Fruit fly (Drosophila melanogaster) whole organism, embryonic: Measurements from ENCODE around the gene Wdr92.

Experiments
- Ada2b ChIP-seq: fragments of 200-800 bp; sonication (Bioruptor generic); IDR thresholded peaks from 2 replicates; pipeline ENCODE4 v1.3.6; 2022; ENCODE audit warnings: missing biosample characterization, missing genetic modification characterization
- Aef1 ChIP-seq: fragments of 200-800 bp; sonication (Bioruptor generic); IDR thresholded peaks from 3 replicates; pipeline ENCODE4 v1.3.6; 2022; ENCODE audit warnings: missing biosample characterization, missing genetic modification characterization
- Bdp1 ChIP-seq: fragments of 200-800 bp; sonication (Bioruptor generic); optimal IDR thresholded peaks from 3 replicates; lab custom pipeline; 2016; ENCODE audit warnings: missing biosample characterization, missing genetic modification characterization
- BtbVII ChIP-seq: fragments of 200-800 bp; sonication (Bioruptor generic); optimal IDR thresholded peaks from 3 replicates; lab custom pipeline; 2017; ENCODE audit warnings: missing biosample characterization, mild to moderate bottlenecking, missing genetic modification characterization
- CG10565 ChIP-seq: fragments of 200-800 bp; sonication (Bioruptor generic); optimal IDR thresholded peaks from 3 replicates; lab custom pipeline; 2016; ENCODE audit warnings: missing biosample characterization, mild to moderate bottlenecking, missing genetic modification characterization
- CG12155 ChIP-seq: fragments of 200-800 bp; sonication (Bioruptor generic); optimal IDR thresholded peaks from 3 replicates; lab custom pipeline; 2016; ENCODE audit warnings: missing biosample characterization, missing genetic modification characterization
- CG14667 ChIP-seq: fragments of 200-800 bp; sonication (Bioruptor generic); IDR thresholded peaks from 2 replicates; pipeline ENCODE4 v1.3.6; 2022; ENCODE audit warnings: missing biosample characterization, missing genetic modification characterization
- CG14965 ChIP-seq: fragments of 200-800 bp; sonication (Bioruptor generic); optimal IDR thresholded peaks from 2 replicates; lab custom pipeline; 2016; ENCODE audit warnings: missing biosample characterization, missing genetic modification characterization, borderline replicate concordance
- CG17328 ChIP-seq: fragments of 200-800 bp; sonication (Bioruptor generic); IDR thresholded peaks from 2 replicates; pipeline ENCODE4 v1.3.6; 2022; ENCODE audit warnings: missing biosample characterization, missing genetic modification characterization
- CG18011 ChIP-seq: fragments of 200-800 bp; sonication (Bioruptor generic); optimal IDR thresholded peaks from 2 replicates; lab custom pipeline; 2017; ENCODE audit warnings: missing biosample characterization, missing genetic modification characterization, mild to moderate bottlenecking, moderate library complexity, missing genotype
- CG18262 ChIP-seq: fragments of 200-800 bp; optimal IDR thresholded peaks from 3 replicates; lab custom pipeline; 2019; ENCODE audit warnings: missing biosample characterization, mild to moderate bottlenecking, missing genetic modification characterization, moderate library complexity
- CG30403 ChIP-seq: fragments of 200-800 bp; sonication (Bioruptor generic); optimal IDR thresholded peaks from 3 replicates; lab custom pipeline; 2016; ENCODE audit warnings: missing biosample characterization, missing genetic modification characterization
- CG31441 ChIP-seq: fragments of 200-800 bp; sonication (Bioruptor generic); IDR thresholded peaks from 2 replicates; pipeline ENCODE4 v1.3.6; 2022; ENCODE audit warnings: missing biosample characterization, missing genetic modification characterization
- CG33557 ChIP-seq: fragments of 200-800 bp; sonication (Bioruptor generic); optimal IDR thresholded peaks from 2 replicates; lab custom pipeline; 2019; ENCODE audit warnings: missing biosample characterization, mild to moderate bottlenecking, missing genetic modification characterization, moderate library complexity
- CG3726 ChIP-seq: fragments of 200-800 bp; sonication (Bioruptor generic); IDR thresholded peaks from 3 replicates; pipeline ENCODE4, ENCODE4 v1.3.6; 2022; ENCODE audit warnings: missing biosample characterization, missing genetic modification characterization
- CG3847 ChIP-seq: fragments of 200-800 bp; sonication (Bioruptor generic); IDR thresholded peaks from 2 replicates; pipeline ENCODE4 v1.3.6; 2022; ENCODE audit warnings: missing biosample characterization, missing genetic modification characterization
- CG5245 ChIP-seq: fragments of 200-800 bp; sonication (Bioruptor generic); optimal IDR thresholded peaks from 3 replicates; lab custom pipeline; 2016; ENCODE audit warnings: missing biosample characterization, missing genetic modification characterization
- CG6272 ChIP-seq: fragments of 200-800 bp; sonication (Bioruptor generic); IDR thresholded peaks from 2 replicates; pipeline ENCODE4 v1.3.6; 2022; ENCODE audit warnings: missing biosample characterization, missing genetic modification characterization
- CG6654 ChIP-seq: fragments of 200-800 bp; sonication (Bioruptor generic); optimal IDR thresholded peaks from 2 replicates; lab custom pipeline; 2017; ENCODE audit warnings: missing biosample characterization, mild to moderate bottlenecking, missing genetic modification characterization
- CG7357 ChIP-seq: fragments of 200-800 bp; sonication (Bioruptor generic); IDR thresholded peaks from 3 replicates; pipeline ENCODE4 v1.3.6; 2022; ENCODE audit warnings: missing biosample characterization, missing genetic modification characterization
- CG9727 ChIP-seq: fragments of 200-800 bp; sonication (Bioruptor generic); optimal IDR thresholded peaks from 3 replicates; lab custom pipeline; 2017; ENCODE audit warnings: missing biosample characterization, mild to moderate bottlenecking, missing genetic modification characterization
- D ChIP-seq, 2 experiments: fragments of 200-800 bp in 1 of 2; fragments of >200 bp in 1 of 2; sonication (Bioruptor generic) in 1 of 2; optimal IDR thresholded peaks; 2 replicates in 1 of 2; 3 replicates in 1 of 2; lab custom pipeline; 2017; ENCODE audit warnings: mild to moderate bottlenecking in 1 of 2, missing biosample characterization in 1 of 2, missing genetic modification characterization in 1 of 2, missing genetic modification reagents in 1 of 2
- D19A ChIP-seq: fragments of 200-800 bp; optimal IDR thresholded peaks from 3 replicates; lab custom pipeline; 2019; ENCODE audit warnings: missing biosample characterization, mild to moderate bottlenecking, missing genetic modification characterization, moderate library complexity
- D19B ChIP-seq: fragments of 200-800 bp; sonication (Bioruptor generic); optimal IDR thresholded peaks from 2 replicates; lab custom pipeline; 2017; ENCODE audit warnings: missing biosample characterization, mild to moderate bottlenecking, missing genetic modification characterization
- Dad ChIP-seq: fragments of 200-800 bp; sonication (Bioruptor generic); optimal IDR thresholded peaks from 3 replicates; lab custom pipeline; 2016; ENCODE audit warnings: missing biosample characterization, missing genetic modification characterization
- Dbx ChIP-seq: fragments of 200-800 bp; sonication (Bioruptor generic); IDR thresholded peaks from 3 replicates; pipeline ENCODE4 v1.3.6; 2022; ENCODE audit warnings: missing biosample characterization, missing genetic modification characterization
- E2f2 ChIP-seq: fragments of 200-800 bp; sonication (Bioruptor generic); IDR thresholded peaks from 2 replicates; pipeline ENCODE4 v1.3.6; 2022; ENCODE audit warnings: missing biosample characterization, missing genetic modification characterization
- HLHmδ ChIP-seq: fragments of 200-800 bp; sonication (Bioruptor generic); optimal IDR thresholded peaks from 2 replicates; lab custom pipeline; 2018; ENCODE audit warnings: missing biosample characterization, mild to moderate bottlenecking, missing genetic modification characterization, moderate library complexity
- Hand ChIP-seq: fragments of 200-800 bp; sonication (Bioruptor generic); optimal IDR thresholded peaks from 2 replicates; lab custom pipeline; 2017; ENCODE audit warnings: mild to moderate bottlenecking, missing biosample characterization, missing genetic modification reagents, missing genetic modification characterization
- Hey ChIP-seq: fragments of 200-800 bp; sonication (Bioruptor generic); optimal IDR thresholded peaks from 3 replicates; lab custom pipeline; 2018; ENCODE audit warnings: missing biosample characterization, mild to moderate bottlenecking, missing genetic modification characterization
- Jarid2 ChIP-seq: fragments of 200-800 bp; sonication (Bioruptor generic); optimal IDR thresholded peaks from 3 replicates; lab custom pipeline; 2017; ENCODE audit warnings: mild to moderate bottlenecking, missing biosample characterization, missing genetic modification reagents, missing genetic modification characterization
- Rx ChIP-seq: fragments of 200-800 bp; sonication (Bioruptor generic); IDR thresholded peaks from 2 replicates; pipeline ENCODE4 v1.3.6; 2022; ENCODE audit warnings: missing biosample characterization, missing genetic modification characterization
- Stat92E ChIP-seq, 3 experiments: fragments of >200 bp in 2 of 3; fragments of 200-800 bp in 1 of 3; sonication (Bioruptor generic) in 1 of 3; optimal IDR thresholded peaks; 2 replicates each; lab custom pipeline; 2017 to 2019; ENCODE audit warnings: missing biosample characterization in 3 of 3, missing genetic modification characterization in 3 of 3, mild to moderate bottlenecking in 1 of 3, moderate library complexity in 1 of 3
- Usf ChIP-seq: fragments of 200-800 bp; sonication (Bioruptor generic); optimal IDR thresholded peaks from 2 replicates; lab custom pipeline; 2017; ENCODE audit warnings: missing genotype, missing biosample characterization, missing genetic modification characterization
- abd-A ChIP-seq: fragments of 200-800 bp; sonication (Bioruptor generic); optimal IDR thresholded peaks from 3 replicates; lab custom pipeline; 2019; ENCODE audit warnings: missing biosample characterization, mild to moderate bottlenecking, missing genetic modification characterization, moderate library complexity
- bab2 ChIP-seq: fragments of 200-800 bp; sonication (Bioruptor generic); optimal IDR thresholded peaks from 2 replicates; lab custom pipeline; 2016; ENCODE audit warnings: missing biosample characterization, missing genetic modification characterization
- bbx ChIP-seq: fragments of 200-800 bp; sonication (Bioruptor generic); IDR thresholded peaks from 2 replicates; pipeline ENCODE4 v1.3.6; 2022; ENCODE audit warnings: missing biosample characterization, missing genetic modification characterization; ENCODE audit not compliant: partially characterized antibody
- bigmax ChIP-seq: fragments of 200-800 bp; sonication (Bioruptor generic); optimal IDR thresholded peaks from 2 replicates; lab custom pipeline; 2018; ENCODE audit warnings: missing biosample characterization, mild to moderate bottlenecking, missing genetic modification characterization
- br ChIP-seq: fragments of >200 bp; optimal IDR thresholded peaks from 2 replicates; lab custom pipeline; 2017
- crol ChIP-seq: fragments of 200-800 bp; sonication (Bioruptor generic); IDR thresholded peaks from 2 replicates; pipeline ENCODE4 v1.3.6; 2022; ENCODE audit warnings: missing biosample characterization, missing genetic modification characterization
- dan ChIP-seq: fragments of 200-800 bp; sonication (Bioruptor generic); IDR thresholded peaks from 2 replicates; pipeline ENCODE4 v1.3.6; 2022; ENCODE audit warnings: missing biosample characterization, missing genetic modification characterization
- emc ChIP-seq: fragments of 200-800 bp; sonication (Bioruptor generic); optimal IDR thresholded peaks from 2 replicates; lab custom pipeline; 2016; ENCODE audit warnings: missing biosample characterization, missing genetic modification characterization
- exex ChIP-seq: fragments of 200-800 bp; sonication (Bioruptor generic); optimal IDR thresholded peaks from 4 replicates; lab custom pipeline; 2018; ENCODE audit warnings: missing biosample characterization, mild to moderate bottlenecking, missing genetic modification characterization, moderate library complexity
- gcm ChIP-seq: fragments of 200-800 bp; sonication (Bioruptor generic); optimal IDR thresholded peaks from 2 replicates; lab custom pipeline; 2019; ENCODE audit warnings: missing biosample characterization, mild to moderate bottlenecking, missing genetic modification characterization, moderate library complexity
- mirr ChIP-seq: fragments of 200-800 bp; sonication (Bioruptor generic); optimal IDR thresholded peaks from 3 replicates; lab custom pipeline; 2018; ENCODE audit warnings: missing biosample characterization, mild to moderate bottlenecking, missing genetic modification characterization
- mld ChIP-seq: fragments of 200-800 bp; sonication (Bioruptor generic); IDR thresholded peaks from 3 replicates; pipeline ENCODE4 v1.3.6; 2022; ENCODE audit warnings: missing biosample characterization, missing genetic modification characterization; ENCODE audit not compliant: partially characterized antibody
- prd ChIP-seq, 3 experiments: fragments of >200 bp in 2 of 3; fragments of 200-800 bp in 1 of 3; sonication (Bioruptor generic) in 1 of 3; optimal IDR thresholded peaks in 2 of 3; IDR thresholded peaks in 1 of 3; 2 replicates in 2 of 3; 3 replicates in 1 of 3; pipeline versions ENCODE4 v1.3.6 to Lab custom; 2017 to 2022; ENCODE audit warnings: missing biosample characterization in 1 of 3, missing genetic modification characterization in 1 of 3
- psq ChIP-seq: fragments of 200-800 bp; sonication (Bioruptor generic); optimal IDR thresholded peaks from 2 replicates; lab custom pipeline; 2017; ENCODE audit warnings: missing biosample characterization, missing genetic modification characterization
- seq ChIP-seq: fragments of 200-800 bp; sonication (Bioruptor generic); IDR thresholded peaks from 2 replicates; pipeline ENCODE4 v1.3.6; 2022; ENCODE audit warnings: missing biosample characterization, missing genetic modification characterization
- ssp ChIP-seq: fragments of 200-800 bp; sonication (Bioruptor generic); IDR thresholded peaks from 2 replicates; pipeline ENCODE4 v1.3.6; 2022; ENCODE audit warnings: missing biosample characterization, missing genetic modification characterization
- wek ChIP-seq: fragments of 200-800 bp; sonication (Bioruptor generic); optimal IDR thresholded peaks from 3 replicates; lab custom pipeline; 2018; ENCODE audit warnings: missing biosample characterization, mild to moderate bottlenecking, missing genetic modification characterization, moderate library complexity

Wdr92 gene

dm6 chr3L:17949507-17950027 lies 41.6 kb downstream of the Wdr92 start (continued):
- TF ChIP-seq CG6654 (GFP tag; lab: Kevin White, UChicago) (no peak), CG17328 (GFP tag; lab: Robert Waterston, UW) (no peak), bigmax (GFP tag; lab: Kevin White, UChicago) (no peak), Jarid2 (no peak), CG7357 (GFP tag; lab: Robert Waterston, UW) (no peak), Aef1 (GFP tag; lab: Robert Waterston, UW) (no peak), mirr (no peak), CG33557 (no peak), CG14667 (GFP tag; lab: Robert Waterston, UW) (no peak), Bdp1 (GFP tag; lab: Kevin White, UChicago) (no peak), br (lab: Kevin White, UChicago) (no peak), D19B (peak; percentile 62), CG3847 (no peak), CG5245 (GFP tag; lab: Kevin White, UChicago) (no peak), D (optimal IDR thresholded peaks at IDR 0.05; lab: Kevin White, UChicago) (no peak), D (GFP tag; optimal IDR thresholded peaks at IDR 0.05; lab: Kevin White, UChicago) (no peak), Dad (no peak), CG18262 (tag; lab: Kevin White, UChicago) (no peak), abd-A (tag; lab: Kevin White, UChicago) (peak; percentile 30), CG3726 (GFP tag; lab: Robert Waterston, UW) (no peak), Hey (tag; lab: Kevin White, UChicago) (no peak), prd (optimal IDR thresholded peaks at IDR 0.05; lab: Kevin White, UChicago) (no peak), prd (GFP tag; IDR thresholded peaks at IDR 0.05; lab: Robert Waterston, UW) (no peak), CG12155 (GFP tag; lab: Kevin White, UChicago) (peak; percentile 15), Usf (GFP tag; lab: Kevin White, UChicago) (peak; percentile 11), exex (tag; lab: Kevin White, UChicago) (no peak), CG30403 (GFP tag; lab: Kevin White, UChicago) (peak; percentile 23), psq (GFP tag; lab: Kevin White, UChicago) (no peak), CG6272 (GFP tag; lab: Robert Waterston, UW) (no peak), bbx (GFP tag; lab: Robert Waterston, UW) (no peak), CG10565 (GFP tag; lab: Kevin White, UChicago) (no peak), E2f2 (no peak), CG31441 (GFP tag; lab: Robert Waterston, UW) (no peak), D19A (tag; lab: Kevin White, UChicago) (no peak), wek (GFP tag; lab: Kevin White, UChicago) (no peak), seq (GFP tag; lab: Robert Waterston, UW) (no peak; the same call in 1 of the 2 replicates), Dbx (GFP tag; lab: Robert Waterston, UW) (no peak), ssp (GFP tag; lab: Robert Waterston, UW) (no peak), gcm (GFP tag; lab: Kevin White, UChicago) (no peak), bab2 (GFP tag; lab: Kevin White, UChicago) (no peak), crol (GFP tag; lab: Robert Waterston, UW) (no peak), Ada2b (no peak), BtbVII (GFP tag; lab: Kevin White, UChicago) (no peak), emc (GFP tag; lab: Kevin White, UChicago) (no peak), CG9727 (GFP tag; lab: Kevin White, UChicago) (peak; percentile 2), CG14965 (GFP tag; lab: Kevin White, UChicago) (no peak), Hand (GFP tag; lab: Kevin White, UChicago) (no peak), HLHmδ (GFP tag; lab: Kevin White, UChicago) (no peak), Rx (GFP tag; lab: Robert Waterston, UW) (no peak), mld (GFP tag; lab: Robert Waterston, UW) (no peak), CG18011 (GFP tag; lab: Kevin White, UChicago) (no peak), dan (GFP tag; lab: Robert Waterston, UW) (no peak), Stat92E (GFP tag; optimal IDR thresholded peaks at IDR 0.05; lab: Kevin White, UChicago) (no peak)
